Fruit fly (Drosophila melanogaster): Measurements from ENCODE around the gene comt.
A peak's percentile ranks its signal among the peaks of the same experiment; 100 is the strongest.

The comt gene

DNA sequence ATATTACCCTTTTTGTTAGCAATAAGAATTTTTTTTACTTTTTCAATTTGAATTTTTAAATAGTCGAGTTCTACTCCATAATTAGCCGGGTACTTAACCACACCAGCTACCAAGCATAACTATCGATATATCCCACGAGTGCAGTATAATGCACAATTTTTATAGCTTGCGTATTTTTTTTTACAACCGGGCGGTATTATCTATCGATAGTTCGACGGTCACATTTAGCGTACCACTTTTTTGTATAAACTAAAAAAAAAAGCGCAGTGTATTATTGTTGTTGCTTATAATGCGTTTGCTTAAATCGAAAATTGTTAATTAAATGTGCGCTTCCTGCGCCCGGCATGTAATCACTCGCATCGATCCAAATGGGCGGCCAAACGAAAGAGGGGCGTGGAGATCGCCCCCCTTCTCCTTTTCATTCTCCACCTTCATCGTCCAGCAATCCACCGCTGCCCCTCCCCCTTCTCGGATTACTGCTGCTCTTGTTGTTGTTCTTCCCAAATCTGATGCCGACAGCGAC, 29.1 kb downstream of the comt start, which contains the start of gene Remo (continued):
- TF ChIP-seq CG17568 (GFP tag; optimal IDR thresholded peaks at IDR 0.05) (no peak), Antp (GFP tag; optimal IDR thresholded peaks at IDR 0.05) (no peak), tgo (GFP tag; IDR thresholded peaks at IDR 0.05) (no peak), CG9817 (tag; optimal IDR thresholded peaks at IDR 0.05) (no peak), CG17361 (GFP tag; IDR thresholded peaks at IDR 0.05) (no peak; the same call in 2 of the 3 replicates), sens (GFP tag) (no peak), CG7357 (GFP tag; IDR thresholded peaks at IDR 0.05) (no peak), Taf1 (GFP tag; IDR thresholded peaks at IDR 0.05) (no peak), seq (GFP tag; IDR thresholded peaks at IDR 0.05) (no peak), ranshi (GFP tag; IDR thresholded peaks at IDR 0.05) (no peak), CG18262 (tag; optimal IDR thresholded peaks at IDR 0.05) (no peak), kah (GFP tag; optimal IDR thresholded peaks at IDR 0.05) (no peak), Sin3A (optimal IDR thresholded peaks at IDR 0.05) (no peak), wor (GFP tag; IDR thresholded peaks at IDR 0.05) (no peak), CG11695 (GFP tag; IDR thresholded peaks at IDR 0.05) (no peak), slou (GFP tag; optimal IDR thresholded peaks at IDR 0.05) (no peak), CG9215 (GFP tag; IDR thresholded peaks at IDR 0.05) (no peak), gfzf (GFP tag; optimal IDR thresholded peaks at IDR 0.05) (peak; percentile 95), Med (GFP tag) (peak; percentile 44), HmgZ (tag; optimal IDR thresholded peaks at IDR 0.05) (peak; percentile 60), CG31388 (GFP tag; optimal IDR thresholded peaks at IDR 0.05) (no peak), CG4617 (GFP tag; optimal IDR thresholded peaks at IDR 0.05; ENCODE audit: borderline replicate concordance) (peak; percentile 66), mirr (GFP tag; optimal IDR thresholded peaks at IDR 0.05) (no peak), caup (GFP tag; optimal IDR thresholded peaks at IDR 0.05; ENCODE audit: severe bottlenecking) (no peak), Jarid2 (GFP tag; optimal IDR thresholded peaks at IDR 0.05) (no peak), CG7786 (GFP tag; optimal IDR thresholded peaks at IDR 0.05) (no peak), Xbp1 (GFP tag; optimal IDR thresholded peaks at IDR 0.05) (no peak), ssp (GFP tag; IDR thresholded peaks at IDR 0.05) (no peak), ATbp (GFP tag; optimal IDR thresholded peaks at IDR 0.05) (no peak), Fer2 (tag; optimal IDR thresholded peaks at IDR 0.05) (no peak), CG5953 (GFP tag; IDR thresholded peaks at IDR 0.05) (no peak), MBD-R2 (GFP tag; IDR thresholded peaks at IDR 0.05) (peak; percentile 52; the same call in 1 of the 2 replicates), Dbx (GFP tag; IDR thresholded peaks at IDR 0.05) (peak; percentile 35; the same call in 1 of the 3 replicates), CG3838 (GFP tag; optimal IDR thresholded peaks at IDR 0.05) (no peak), CG6765 (GFP tag; optimal IDR thresholded peaks at IDR 0.05) (no peak), sr (GFP tag; IDR thresholded peaks at IDR 0.05) (no peak), Mad (GFP tag; optimal IDR thresholded peaks at IDR 0.05) (no peak), CG11560 (tag; IDR thresholded peaks at IDR 0.05) (no peak), run (tag; optimal IDR thresholded peaks at IDR 0.05) (no peak), HHEX (GFP tag; optimal IDR thresholded peaks at IDR 0.05) (no peak), ewg (GFP tag; optimal IDR thresholded peaks at IDR 0.05) (peak; percentile 39), lov (optimal IDR thresholded peaks at IDR 0.05) (no peak), lov (GFP tag; IDR thresholded peaks at IDR 0.05) (no peak), Max (GFP tag; optimal IDR thresholded peaks at IDR 0.05) (no peak), CG8359 (GFP tag; optimal IDR thresholded peaks at IDR 0.05; ENCODE audit: borderline replicate concordance) (no peak), cg (GFP tag; optimal IDR thresholded peaks at IDR 0.05) (no peak), CG2120 (GFP tag; optimal IDR thresholded peaks at IDR 0.05) (peak; percentile 9), CG1832 (GFP tag; optimal IDR thresholded peaks at IDR 0.05) (no peak), stc (GFP tag; IDR thresholded peaks at IDR 0.05) (no peak), HLH3B (GFP tag; IDR thresholded peaks at IDR 0.05) (no peak), NFAT (GFP tag; IDR thresholded peaks at IDR 0.05) (no peak), CG2678 (tag; optimal IDR thresholded peaks at IDR 0.05) (no peak)
